Worm (Caenorhabditis elegans) whole organism, young adult: ENCODE results near the gene txt-9.

Experiments used
- B0035.1 ChIP-seq: sonication (generic microtip); optimal IDR thresholded peaks from 2 replicates; lab custom pipeline; 2016; ENCODE audit warnings: missing genetic modification characterization, mild to moderate bottlenecking, missing compliant biosample characterization, missing genotype, missing genetic modification reagents
- B0336.3 ChIP-seq: fragments of 200-800 bp; sonication (Bioruptor generic); IDR thresholded peaks from 2 replicates; pipeline ENCODE4 v1.3.6; 2022; ENCODE audit warnings: missing genetic modification characterization, missing compliant biosample characterization
- F10E7.11 ChIP-seq: sonication (generic microtip); optimal IDR thresholded peaks from 2 replicates; lab custom pipeline; 2017; ENCODE audit warnings: mild to moderate bottlenecking, missing genetic modification characterization, moderate library complexity, missing compliant biosample characterization
- F33H1.4 ChIP-seq: fragments of 200-800 bp; sonication (Bioruptor generic); IDR thresholded peaks from 2 replicates; pipeline ENCODE4 v1.3.6; 2022; ENCODE audit warnings: missing genetic modification reagents, missing genetic modification characterization, missing compliant biosample characterization
- F37B4.10 ChIP-seq: fragments of 200-800 bp; sonication (Bioruptor generic); IDR thresholded peaks from 2 replicates; pipeline ENCODE4 v1.3.6; 2022; ENCODE audit warnings: missing genetic modification characterization, missing compliant biosample characterization
- F49E8.2 ChIP-seq: sonication (generic microtip); optimal IDR thresholded peaks from 3 replicates; lab custom pipeline; 2017; ENCODE audit warnings: missing genetic modification characterization, mild to moderate bottlenecking, missing compliant biosample characterization, antibody characterized with exemption, moderate library complexity; ENCODE audit not compliant: insufficient read depth
- K12H6.12 ChIP-seq: fragments of 200-800 bp; sonication (Bioruptor generic); optimal IDR thresholded peaks from 2 replicates; lab custom pipeline; 2018; ENCODE audit warnings: mild to moderate bottlenecking, missing genetic modification characterization, missing compliant biosample characterization
- Y79H2A.3 ChIP-seq: fragments of 200-800 bp; sonication (Bioruptor generic); conservative IDR thresholded peaks from 2 replicates; pipeline ENCODE4 v1.3.6; 2022; ENCODE audit warnings: missing genetic modification reagents, missing genetic modification characterization, missing compliant biosample characterization
- akir-1 ChIP-seq: fragments of 200-800 bp; sonication (Bioruptor generic); optimal IDR thresholded peaks from 2 replicates; lab custom pipeline; 2018; ENCODE audit warnings: mild to moderate bottlenecking, missing genetic modification characterization, moderate library complexity, missing compliant biosample characterization
- aptf-3 ChIP-seq: fragments of 200-800 bp; sonication (Bioruptor generic); IDR thresholded peaks from 2 replicates; pipeline ENCODE4 v1.3.6; 2022; ENCODE audit warnings: missing genetic modification characterization, missing compliant biosample characterization
- atf-7 ChIP-seq: sonication (generic microtip); optimal IDR thresholded peaks from 2 replicates; lab custom pipeline; 2017; ENCODE audit warnings: mild to moderate bottlenecking, missing genetic modification characterization, missing compliant biosample characterization
- attf-3 ChIP-seq: fragments of 200-800 bp; sonication (Bioruptor generic); conservative IDR thresholded peaks from 2 replicates; pipeline ENCODE4 v1.3.6; 2022; ENCODE audit warnings: missing genetic modification reagents, missing genetic modification characterization, missing compliant biosample characterization
- attf-5 ChIP-seq: fragments of 200-800 bp; sonication (Bioruptor generic); optimal IDR thresholded peaks from 2 replicates; lab custom pipeline; 2018; ENCODE audit warnings: mild to moderate bottlenecking, missing genetic modification characterization, missing compliant biosample characterization
- attf-6 ChIP-seq: fragments of 200-800 bp; sonication (Bioruptor generic); IDR thresholded peaks from 2 replicates; pipeline ENCODE4 v1.3.6; 2022; ENCODE audit warnings: missing genetic modification reagents, missing genetic modification characterization, missing compliant biosample characterization
- bed-1 ChIP-seq: fragments of 200-800 bp; sonication (Bioruptor generic); IDR thresholded peaks from 2 replicates; pipeline ENCODE4 v1.3.6; 2022; ENCODE audit warnings: missing genetic modification reagents, missing genetic modification characterization, missing compliant biosample characterization
- bed-2 ChIP-seq: fragments of 200-800 bp; sonication (Bioruptor generic); IDR thresholded peaks from 2 replicates; pipeline ENCODE4 v1.3.6; 2022; ENCODE audit warnings: missing genetic modification reagents, missing genetic modification characterization, missing compliant biosample characterization
- cebp-2 ChIP-seq: fragments of 200-800 bp; sonication (Bioruptor generic); IDR thresholded peaks from 2 replicates; pipeline ENCODE4 v1.3.6; 2022; ENCODE audit warnings: missing genetic modification characterization, missing compliant biosample characterization
- ceh-40 ChIP-seq: fragments of 200-800 bp; sonication (Bioruptor generic); IDR thresholded peaks from 2 replicates; pipeline ENCODE4 v1.3.6; 2022; ENCODE audit warnings: missing genetic modification characterization, missing compliant biosample characterization
- ceh-91 ChIP-seq: fragments of 200-800 bp; sonication (Bioruptor generic); IDR thresholded peaks from 2 replicates; pipeline ENCODE4 v1.3.6; 2022; ENCODE audit warnings: missing genetic modification reagents, missing genetic modification characterization, missing compliant biosample characterization
- die-1 ChIP-seq: sonication (generic microtip); optimal IDR thresholded peaks from 2 replicates; lab custom pipeline; 2016; ENCODE audit warnings: missing genotype, mild to moderate bottlenecking, missing genetic modification characterization, missing compliant biosample characterization
- dpff-1 ChIP-seq: sonication (generic microtip); optimal IDR thresholded peaks from 2 replicates; lab custom pipeline; 2017; ENCODE audit warnings: mild to moderate bottlenecking, missing genetic modification characterization, missing compliant biosample characterization
- efl-1 ChIP-seq: fragments of 150-350 bp; optimal IDR thresholded peaks from 2 replicates; lab custom pipeline; 2014; ENCODE audit warnings: missing biosample characterization, missing genetic modification reagents, missing genetic modification characterization
- egrh-3 ChIP-seq: fragments of 200-800 bp; sonication (Bioruptor generic); IDR thresholded peaks from 2 replicates; pipeline ENCODE4 v1.3.6; 2022; ENCODE audit warnings: missing genetic modification reagents, missing genetic modification characterization, missing compliant biosample characterization
- fkh-3 ChIP-seq: sonication (generic microtip); optimal IDR thresholded peaks from 2 replicates; lab custom pipeline; 2016; ENCODE audit warnings: mild to moderate bottlenecking, missing genetic modification characterization, missing compliant biosample characterization
- hlh-12 ChIP-seq: sonication (generic microtip); optimal IDR thresholded peaks from 2 replicates; lab custom pipeline; 2016; ENCODE audit warnings: missing genetic modification characterization, missing compliant biosample characterization
- hmg-1.2 ChIP-seq: fragments of 200-800 bp; sonication (Bioruptor generic); IDR thresholded peaks from 2 replicates; pipeline ENCODE4 v1.3.6; 2022; ENCODE audit warnings: missing genetic modification reagents, missing genetic modification characterization, missing compliant biosample characterization
- hrde-1 ChIP-seq: sonication (generic microtip); optimal IDR thresholded peaks from 2 replicates; lab custom pipeline; 2016; ENCODE audit warnings: missing genetic modification characterization, mild to moderate bottlenecking, missing compliant biosample characterization, moderate library complexity, missing genotype, missing genetic modification reagents, borderline replicate concordance
- let-526 ChIP-seq: fragments of 200-800 bp; sonication (Bioruptor generic); IDR thresholded peaks from 2 replicates; pipeline ENCODE4 v1.3.6; 2022; ENCODE audit warnings: missing genetic modification reagents, missing genetic modification characterization, missing compliant biosample characterization
- lin-35 ChIP-seq, 3 experiments: fragments of 150-350 bp in 2 of 3; sonication (generic microtip) in 1 of 3; optimal IDR thresholded peaks; 2 replicates each; lab custom pipeline; 2014 to 2018; ENCODE audit warnings: missing biosample characterization in 3 of 3, missing genetic modification characterization in 3 of 3, missing genetic modification reagents in 3 of 3
- mes-4 ChIP-seq: sonication (generic microtip); optimal IDR thresholded peaks from 2 replicates; lab custom pipeline; 2016; ENCODE audit warnings: missing genotype, missing genetic modification characterization, missing compliant biosample characterization
- nfya-2 ChIP-seq: fragments of 200-800 bp; sonication (Bioruptor generic); IDR thresholded peaks from 2 replicates; pipeline ENCODE4 v1.3.6; 2022; ENCODE audit warnings: missing genetic modification reagents, missing genetic modification characterization, missing compliant biosample characterization
- nhr-27 ChIP-seq: fragments of 200-800 bp; sonication (Bioruptor generic); optimal IDR thresholded peaks from 2 replicates; lab custom pipeline; 2018; ENCODE audit warnings: mild to moderate bottlenecking, missing genetic modification characterization, moderate library complexity, missing compliant biosample characterization
- rec-8 ChIP-seq, 2 experiments: sonication (generic microtip); optimal IDR thresholded peaks; 2 replicates each; lab custom pipeline; 2016; ENCODE audit warnings: mild to moderate bottlenecking in 2 of 2, missing genetic modification characterization in 2 of 2, missing genetic modification reagents in 2 of 2, missing genotype in 2 of 2, missing biosample characterization in 1 of 2, missing compliant biosample characterization in 1 of 2, moderate library complexity in 1 of 2
- repo-1 ChIP-seq: sonication (generic microtip); optimal IDR thresholded peaks from 2 replicates; lab custom pipeline; 2017; ENCODE audit warnings: mild to moderate bottlenecking, missing genetic modification characterization, missing compliant biosample characterization
- rpc-1 ChIP-seq, 2 experiments: fragments of 150-350 bp in 1 of 2; sonication (generic microtip) in 1 of 2; optimal IDR thresholded peaks; 2 replicates each; lab custom pipeline; 2014 to 2018; ENCODE audit warnings: missing biosample characterization in 1 of 2, missing genetic modification characterization in 1 of 2, missing genetic modification reagents in 1 of 2, missing genotype in 1 of 2
- snpc-4 ChIP-seq, 5 experiments: fragments of 150-350 bp in 1 of 5; sonication (generic microtip) in 4 of 5; optimal IDR thresholded peaks; 2 replicates each; lab custom pipeline; 2014 to 2018; ENCODE audit warnings: missing genetic modification characterization in 5 of 5, missing biosample characterization in 3 of 5, antibody characterized with exemption in 2 of 5, mild to moderate bottlenecking in 2 of 5, missing compliant biosample characterization in 2 of 5, missing genotype in 2 of 5, moderate library complexity in 2 of 5, missing genetic modification reagents in 1 of 5
- sptf-2 ChIP-seq: fragments of 200-800 bp; sonication (Bioruptor generic); optimal IDR thresholded peaks from 2 replicates; lab custom pipeline; 2018; ENCODE audit warnings: mild to moderate bottlenecking, missing genetic modification characterization, missing compliant biosample characterization
- tbx-9 ChIP-seq: sonication (generic microtip); optimal IDR thresholded peaks from 2 replicates; lab custom pipeline; 2016; ENCODE audit warnings: borderline replicate concordance, missing genetic modification characterization, inconsistent platforms, missing compliant biosample characterization
- tlf-1 ChIP-seq: fragments of 200-800 bp; sonication (Bioruptor generic); optimal IDR thresholded peaks from 2 replicates; lab custom pipeline; 2018; ENCODE audit warnings: mild to moderate bottlenecking, missing genetic modification characterization, missing compliant biosample characterization
- ztf-25 ChIP-seq: fragments of 200-800 bp; sonication (Bioruptor generic); IDR thresholded peaks from 2 replicates; pipeline ENCODE4 v1.3.6; 2022; ENCODE audit warnings: missing genetic modification reagents, missing genetic modification characterization, missing compliant biosample characterization
- ztf-3 ChIP-seq: fragments of 200-800 bp; sonication (Bioruptor generic); optimal IDR thresholded peaks from 2 replicates; lab custom pipeline; 2018; ENCODE audit warnings: mild to moderate bottlenecking, missing genetic modification characterization, missing compliant biosample characterization

The txt-9 gene

DNA sequence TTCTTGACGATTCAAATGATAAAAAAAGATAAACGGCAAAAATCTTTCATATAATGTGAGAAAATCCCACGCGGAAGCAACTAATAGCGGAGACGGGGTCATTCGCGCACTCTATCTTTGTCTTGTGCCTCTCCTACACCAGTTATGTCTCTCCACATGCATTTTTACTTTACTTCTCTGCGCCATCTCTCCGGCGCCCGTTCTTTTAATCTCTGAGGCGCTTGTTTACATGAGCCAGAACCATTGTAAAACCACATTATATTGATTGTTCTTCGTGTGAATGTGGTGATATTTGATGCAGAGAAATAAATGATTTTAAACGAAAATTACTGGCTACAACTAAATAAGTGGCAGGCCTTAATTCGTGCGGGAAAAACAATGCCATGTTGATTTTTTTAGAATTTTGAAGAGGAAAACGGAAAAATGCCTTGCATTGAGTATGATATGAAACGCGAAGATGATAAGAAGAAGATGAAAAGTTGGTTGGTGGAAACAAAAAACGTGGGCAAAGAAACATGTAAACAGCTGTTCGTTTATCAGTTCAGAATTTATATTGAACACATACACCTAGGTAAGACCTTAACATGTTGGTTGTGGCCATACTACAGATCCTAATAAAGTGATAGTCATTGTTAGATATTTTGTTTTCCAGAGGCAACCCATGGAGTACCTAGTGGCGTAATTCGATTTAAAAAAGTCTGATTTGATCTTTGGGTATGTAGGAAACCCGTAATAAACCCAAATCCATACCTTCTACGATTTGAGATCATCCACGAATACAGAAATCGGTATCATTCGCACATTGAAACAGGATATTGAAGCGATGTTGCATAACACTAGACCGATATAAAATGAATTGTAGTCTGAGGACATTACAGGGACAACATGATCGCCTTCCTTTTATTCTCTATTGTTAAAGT is 7.0 kb downstream of the txt-9 start, which contains the start of gene C04G6.2 (continued):
- TF ChIP-seq sptf-2 (GFP tag; lab: Kevin White, UChicago) (no peak), hmg-1.2 (peak; percentile 92; the same call in 1 of the 2 replicates), hrde-1 (tag; lab: Kevin White, UChicago) (no peak), K12H6.12 (no peak)

DNA sequence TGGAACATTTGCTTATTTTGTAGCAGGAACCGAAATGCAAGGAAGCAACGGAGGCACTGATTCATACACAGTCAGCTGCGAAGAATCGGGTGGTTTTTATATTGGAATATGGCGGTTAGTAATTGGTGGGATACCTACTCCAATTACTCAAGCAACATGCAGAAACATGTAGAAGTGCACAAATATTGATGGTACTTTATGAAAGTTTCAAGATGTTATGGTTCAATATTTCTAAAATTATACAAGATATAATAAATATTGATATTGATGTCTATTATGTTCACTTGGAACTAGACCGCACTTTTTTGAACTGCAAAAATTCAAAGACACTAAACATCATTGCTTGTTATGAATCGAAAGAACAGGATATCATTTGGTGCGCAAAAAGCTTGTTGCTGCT is 8.4 kb downstream of the txt-9 start, which contains the start of gene C04G6.13:
Gene C04G6.13, plus strand, starts transcription at position 301 of the 400 bp plus-strand sequence.
- TF ChIP-seq Y79H2A.3 (GFP tag; lab: Robert Waterston, UW) (no peak), F37B4.10 (GFP tag; lab: Robert Waterston, UW) (no peak), nhr-27 (tag; lab: Kevin White, UChicago) (no peak), rec-8 (tag; optimal IDR thresholded peaks at IDR 0.05; lab: Kevin White, UChicago) (no peak), tbx-9 (tag; lab: Kevin White, UChicago) (no peak), repo-1 (tag; lab: Kevin White, UChicago) (no peak), ceh-40 (no peak), atf-7 (tag; lab: Kevin White, UChicago) (no peak), let-526 (GFP tag; lab: Robert Waterston, UW) (no peak), die-1 (tag; lab: Kevin White, UChicago) (no peak), bed-2 (GFP tag; lab: Robert Waterston, UW) (no peak), nfya-2 (GFP tag; lab: Robert Waterston, UW) (no peak)
- TF ChIP-seq, all 124 proteins: peak for 0

DNA sequence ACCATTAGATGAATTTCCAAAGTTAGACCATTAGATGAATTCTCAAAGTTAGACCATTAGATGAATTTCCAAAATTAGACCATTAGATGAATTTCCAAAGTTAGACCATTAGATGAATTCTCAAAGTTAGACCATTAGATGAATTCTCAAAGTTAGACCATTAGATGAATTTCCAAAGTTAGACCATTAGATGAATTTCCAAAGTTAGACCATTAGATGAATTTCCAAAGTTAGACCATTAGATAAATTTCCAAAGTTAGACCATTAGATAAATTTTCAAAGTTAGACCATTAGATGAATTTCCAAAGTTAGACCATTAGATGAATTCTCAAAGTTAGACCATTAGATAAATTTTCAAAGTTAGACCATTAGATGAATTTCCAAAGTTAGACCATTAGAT is 11.9 kb downstream of the txt-9 start:
- peak; percentile 92 for TF ChIP-seq egrh-3

DNA sequence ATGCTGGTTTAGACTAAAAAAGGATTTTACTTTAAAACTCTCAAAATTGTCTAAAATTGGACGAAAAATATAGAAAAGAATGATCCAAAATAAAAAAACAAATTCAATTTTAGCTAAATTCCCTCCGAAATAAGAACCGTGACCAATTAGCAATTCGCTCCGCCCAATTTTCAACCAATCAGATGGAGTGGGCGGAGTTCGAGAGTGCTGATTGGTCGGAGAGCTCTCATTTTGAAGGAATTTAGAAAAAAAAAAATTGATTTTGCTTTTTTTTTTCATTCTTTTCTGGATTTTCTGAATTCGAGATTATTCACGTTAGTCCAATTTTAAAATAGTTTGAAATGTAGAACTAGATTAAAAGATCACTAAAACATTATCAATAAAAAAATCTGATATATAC is 13.4 kb downstream of the txt-9 start:
- TF ChIP-seq snpc-4 (GFP tag; optimal IDR thresholded peaks at IDR 0.05; lab: Kevin White, UChicago) = no peak
- TF ChIP-seq snpc-4 (tag; optimal IDR thresholded peaks at IDR 0.05; lab: Kevin White, UChicago) = no peak
- TF ChIP-seq tlf-1 (GFP tag; lab: Kevin White, UChicago) = no peak
- no peak for TF ChIP-seq akir-1 (GFP tag; lab: Kevin White, UChicago)
- no peak for TF ChIP-seq attf-5
- TF ChIP-seq hlh-12 (tag; lab: Kevin White, UChicago) = no peak
- TF ChIP-seq cebp-2 (GFP tag; lab: Robert Waterston, UW) = no peak
- no peak for TF ChIP-seq K12H6.12
- no peak for TF ChIP-seq mes-4
- no peak for TF ChIP-seq ceh-91
- no peak for TF ChIP-seq bed-1 (GFP tag; lab: Robert Waterston, UW)

DNA sequence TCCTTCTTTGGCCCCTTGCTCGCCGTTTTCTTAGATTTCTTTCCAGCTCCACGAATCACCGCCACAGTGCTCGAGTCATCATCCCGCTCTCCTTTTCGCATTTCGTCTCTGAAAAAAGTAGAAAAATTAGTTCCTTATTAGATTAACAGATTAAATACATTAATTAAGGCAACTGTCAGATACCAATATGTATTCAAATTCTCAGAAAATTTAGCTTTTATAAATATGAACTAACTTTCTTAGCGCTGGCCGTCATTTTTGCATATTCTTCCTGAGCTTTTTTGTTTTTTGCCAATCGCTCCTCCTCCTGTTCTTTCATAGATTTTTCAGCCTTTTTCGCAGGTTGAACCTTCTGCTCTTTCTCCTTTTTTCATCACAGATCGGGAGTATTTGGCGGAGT is 14.1 kb downstream of the txt-9 start, which contains the start of gene C04G6.6:
Gene C04G6.6, minus strand, starts transcription at position 101 of the 400 bp plus-strand sequence.
- no peak for TF ChIP-seq ztf-3
- no peak for TF ChIP-seq attf-6 (GFP tag; lab: Robert Waterston, UW)
- no peak for TF ChIP-seq ztf-25 (GFP tag; lab: Robert Waterston, UW)
- TF ChIP-seq lin-35 (GFP tag; optimal IDR thresholded peaks at IDR 0.05; lab: Kevin White, UChicago) = no peak
- no peak for TF ChIP-seq attf-5
- TF ChIP-seq B0336.3 (GFP tag; lab: Robert Waterston, UW) = no peak
- TF ChIP-seq aptf-3 (GFP tag; lab: Robert Waterston, UW) = no peak
- TF ChIP-seq F10E7.11 (tag; lab: Kevin White, UChicago) = no peak
- TF ChIP-seq B0035.1 = no peak
- TF ChIP-seq F49E8.2 (tag; lab: Kevin White, UChicago) = no peak
- TF ChIP-seq fkh-3 (tag; lab: Kevin White, UChicago) = no peak
- TF ChIP-seq F33H1.4 (GFP tag; lab: Robert Waterston, UW) = no peak
- no peak for TF ChIP-seq dpff-1 (tag; lab: Kevin White, UChicago)
- TF ChIP-seq attf-3 = no peak
- no peak for TF ChIP-seq efl-1 (GFP tag; lab: Kevin White, UChicago)
- TF ChIP-seq rpc-1 (optimal IDR thresholded peaks at IDR 0.05; lab: Kevin White, UChicago) = no peak
- TF ChIP-seq rpc-1 (tag; optimal IDR thresholded peaks at IDR 0.05; lab: Kevin White, UChicago) = no peak
